Fruit fly (Drosophila melanogaster) whole organism, prepupa: ENCODE results near the gene CG10195.

Experiments used
- Blimp-1 ChIP-seq: fragments of 200-800 bp; sonication (Bioruptor generic); optimal IDR thresholded peaks from 3 replicates; lab custom pipeline; 2017; ENCODE audit warnings: missing biosample characterization, missing genetic modification characterization, mild to moderate bottlenecking, moderate library complexity, missing genetic modification reagents
- CG11294 ChIP-seq: fragments of 200-800 bp; sonication (Bioruptor generic); IDR thresholded peaks from 2 replicates; pipeline ENCODE4 v1.3.6; 2022; ENCODE audit warnings: missing biosample characterization, missing genetic modification characterization
- CG11762 ChIP-seq: fragments of 200-800 bp; sonication (Bioruptor generic); optimal IDR thresholded peaks from 3 replicates; lab custom pipeline; 2016; ENCODE audit warnings: missing biosample characterization, missing genetic modification characterization; ENCODE audit not compliant: insufficient read depth
- CG15336 ChIP-seq: fragments of 200-800 bp; sonication (Bioruptor generic); IDR thresholded peaks from 2 replicates; pipeline ENCODE4 v1.3.6; 2022; ENCODE audit warnings: missing biosample characterization, missing genetic modification characterization
- CG1621 ChIP-seq: fragments of 200-800 bp; sonication (Bioruptor generic); optimal IDR thresholded peaks from 3 replicates; lab custom pipeline; 2018; ENCODE audit warnings: missing biosample characterization, mild to moderate bottlenecking, missing genetic modification characterization
- CG3032 ChIP-seq: fragments of 200-800 bp; optimal IDR thresholded peaks from 2 replicates; lab custom pipeline; 2019; ENCODE audit warnings: missing biosample characterization, mild to moderate bottlenecking, missing genetic modification characterization, moderate library complexity
- CG32006 ChIP-seq: fragments of 200-800 bp; sonication (Bioruptor generic); optimal IDR thresholded peaks from 3 replicates; lab custom pipeline; 2017; ENCODE audit warnings: missing biosample characterization, mild to moderate bottlenecking, missing genetic modification characterization
- CG3919 ChIP-seq: fragments of 200-800 bp; sonication (Bioruptor generic); optimal IDR thresholded peaks from 3 replicates; lab custom pipeline; 2016; ENCODE audit warnings: missing biosample characterization, missing genetic modification characterization
- CG4318 ChIP-seq: fragments of 200-800 bp; sonication (Bioruptor generic); optimal IDR thresholded peaks from 3 replicates; lab custom pipeline; 2017; ENCODE audit warnings: missing biosample characterization, mild to moderate bottlenecking, missing genetic modification characterization
- CG6163 ChIP-seq: fragments of 200-800 bp; sonication (Bioruptor generic); IDR thresholded peaks from 3 replicates; pipeline ENCODE4 v1.3.6; 2022; ENCODE audit warnings: missing biosample characterization, missing genetic modification characterization
- CG6276 ChIP-seq: fragments of 200-800 bp; sonication (Bioruptor generic); optimal IDR thresholded peaks from 2 replicates; lab custom pipeline; 2017; ENCODE audit warnings: missing biosample characterization, mild to moderate bottlenecking, missing genetic modification characterization
- CG6808 ChIP-seq: fragments of 200-800 bp; sonication (Bioruptor generic); optimal IDR thresholded peaks from 3 replicates; lab custom pipeline; 2017; ENCODE audit warnings: missing biosample characterization, missing genetic modification characterization, mild to moderate bottlenecking, moderate library complexity, missing genetic modification reagents
- CG7368 ChIP-seq: fragments of 200-800 bp; sonication (Bioruptor generic); optimal IDR thresholded peaks from 3 replicates; lab custom pipeline; 2016; ENCODE audit warnings: missing biosample characterization, missing genetic modification characterization
- CG8632 ChIP-seq: fragments of 200-800 bp; sonication (Bioruptor generic); optimal IDR thresholded peaks from 3 replicates; lab custom pipeline; 2016; ENCODE audit warnings: missing biosample characterization, missing genetic modification characterization
- Eip75B ChIP-seq: fragments of 200-800 bp; sonication (Bioruptor generic); optimal IDR thresholded peaks from 3 replicates; lab custom pipeline; 2016; ENCODE audit warnings: missing biosample characterization, missing genetic modification characterization
- Eip78C ChIP-seq: fragments of 200-800 bp; sonication (Bioruptor generic); peaks from one replicate; lab custom pipeline; 2016; ENCODE audit warnings: missing biosample characterization, missing genetic modification characterization
- Eip93F ChIP-seq: fragments of 200-800 bp; sonication (Bioruptor generic); optimal IDR thresholded peaks from 2 replicates; lab custom pipeline; 2016; ENCODE audit warnings: missing biosample characterization, mild to moderate bottlenecking, missing genetic modification characterization
- Ets96B ChIP-seq: fragments of 200-800 bp; optimal IDR thresholded peaks from 2 replicates; lab custom pipeline; 2019; ENCODE audit warnings: missing biosample characterization, mild to moderate bottlenecking, missing genetic modification characterization, moderate library complexity
- Gug ChIP-seq: fragments of 200-800 bp; sonication (Bioruptor generic); IDR thresholded peaks from 2 replicates; pipeline ENCODE4 v1.3.6; 2022; ENCODE audit warnings: missing biosample characterization, missing genetic modification characterization
- Hr38 ChIP-seq: sonication (Bioruptor generic); optimal IDR thresholded peaks from 2 replicates; lab custom pipeline; 2016; ENCODE audit warnings: missing biosample characterization, missing genetic modification characterization
- Lpt ChIP-seq: fragments of 200-800 bp; sonication (Bioruptor generic); optimal IDR thresholded peaks from 3 replicates; lab custom pipeline; 2016; ENCODE audit warnings: missing biosample characterization, missing genetic modification characterization
- Met ChIP-seq: fragments of 200-800 bp; sonication (Bioruptor generic); optimal IDR thresholded peaks from 3 replicates; lab custom pipeline; 2016; ENCODE audit warnings: missing biosample characterization, missing genetic modification characterization
- OdsH ChIP-seq: fragments of 200-800 bp; sonication (Bioruptor generic); optimal IDR thresholded peaks from 3 replicates; lab custom pipeline; 2016; ENCODE audit warnings: missing biosample characterization, missing genetic modification characterization
- Smox ChIP-seq: fragments of 200-800 bp; sonication (Bioruptor generic); optimal IDR thresholded peaks from 3 replicates; lab custom pipeline; 2016; ENCODE audit warnings: missing biosample characterization, missing genetic modification characterization
- acj6 ChIP-seq: fragments of 200-800 bp; sonication (Bioruptor generic); optimal IDR thresholded peaks from 3 replicates; lab custom pipeline; 2016; ENCODE audit warnings: missing biosample characterization, missing genetic modification characterization
- cyc ChIP-seq: fragments of 200-800 bp; sonication (Bioruptor generic); optimal IDR thresholded peaks from 3 replicates; lab custom pipeline; 2016; ENCODE audit warnings: missing biosample characterization, missing genetic modification characterization
- dsx ChIP-seq: fragments of 200-800 bp; optimal IDR thresholded peaks from 3 replicates; lab custom pipeline; 2019; ENCODE audit warnings: missing biosample characterization, mild to moderate bottlenecking, missing genetic modification characterization, moderate library complexity; ENCODE audit not compliant: poor library complexity, severe bottlenecking
- eg ChIP-seq: fragments of 200-800 bp; sonication (Bioruptor generic); IDR thresholded peaks from 3 replicates; pipeline ENCODE4 v1.3.6; 2022; ENCODE audit warnings: missing biosample characterization, missing genetic modification characterization
- esn ChIP-seq: fragments of 200-800 bp; sonication (Bioruptor generic); optimal IDR thresholded peaks from 2 replicates; lab custom pipeline; 2016; ENCODE audit warnings: missing biosample characterization, mild to moderate bottlenecking, missing genetic modification characterization, moderate library complexity
- fd59A ChIP-seq: fragments of 200-800 bp; sonication (Bioruptor generic); optimal IDR thresholded peaks from 2 replicates; lab custom pipeline; 2017; ENCODE audit warnings: missing biosample characterization, mild to moderate bottlenecking, missing genetic modification characterization, missing genetic modification reagents
- fkh ChIP-seq: fragments of 200-800 bp; sonication (Bioruptor generic); optimal IDR thresholded peaks from 3 replicates; lab custom pipeline; 2017; ENCODE audit warnings: missing biosample characterization, mild to moderate bottlenecking, missing genetic modification characterization, moderate library complexity
- lz ChIP-seq: fragments of 200-800 bp; sonication (Bioruptor generic); optimal IDR thresholded peaks from 3 replicates; lab custom pipeline; 2016; ENCODE audit warnings: missing biosample characterization, missing genetic modification characterization
- pdm3 ChIP-seq: fragments of 200-800 bp; sonication (Bioruptor generic); optimal IDR thresholded peaks from 3 replicates; lab custom pipeline; 2016; ENCODE audit warnings: missing biosample characterization, missing genetic modification characterization
- salr ChIP-seq, 2 experiments: fragments of 200-800 bp; sonication (Bioruptor generic); optimal IDR thresholded peaks; 3 replicates each; lab custom pipeline; 2016 to 2018; ENCODE audit warnings: missing biosample characterization in 2 of 2, missing genetic modification characterization in 2 of 2, mild to moderate bottlenecking in 1 of 2
- ss ChIP-seq, 2 experiments: fragments of 200-800 bp; sonication (Bioruptor generic); optimal IDR thresholded peaks; 2 replicates in 1 of 2; 3 replicates in 1 of 2; lab custom pipeline; 2017 to 2018; ENCODE audit warnings: mild to moderate bottlenecking in 2 of 2, missing biosample characterization in 2 of 2, missing genetic modification characterization in 2 of 2, moderate library complexity in 1 of 2
- vri ChIP-seq: fragments of 200-800 bp; sonication (Bioruptor generic); optimal IDR thresholded peaks from 3 replicates; lab custom pipeline; 2016; ENCODE audit warnings: missing biosample characterization, mild to moderate bottlenecking, missing genetic modification characterization

CG10195 gene

DNA sequence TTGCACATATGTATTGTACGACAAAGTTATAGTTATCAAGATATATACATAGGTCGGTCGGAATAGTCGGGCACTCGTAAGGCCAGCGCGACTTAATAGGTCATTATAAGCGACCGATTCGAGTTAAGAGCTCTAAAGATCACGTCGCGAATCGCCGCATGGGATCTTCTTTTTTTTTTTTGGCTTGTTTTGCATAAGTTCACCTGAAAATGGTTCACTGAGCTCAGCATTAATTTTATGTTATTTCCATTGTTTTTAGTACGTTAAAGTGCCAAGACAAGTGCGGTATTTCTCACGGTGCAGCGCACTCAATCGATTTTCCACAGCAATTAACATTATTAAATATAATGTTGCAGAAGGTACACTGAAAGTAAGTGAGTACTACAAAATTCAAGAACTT is 43.2 kb downstream of the CG10195 start (continued):
- TF ChIP-seq CG11294 (GFP tag; lab: Robert Waterston, UW) (peak; percentile 16; the same call in 1 of the 2 replicates), CG6276 (GFP tag; lab: Kevin White, UChicago) (no peak), fd59A (no peak), cyc (no peak), salr (GFP tag; optimal IDR thresholded peaks at IDR 0.05; lab: Kevin White, UChicago) (no peak), Smox (GFP tag; lab: Kevin White, UChicago) (no peak), Hr38 (no peak), Blimp-1 (GFP tag; lab: Kevin White, UChicago) (no peak), pdm3 (GFP tag; lab: Kevin White, UChicago) (no peak), CG7368 (GFP tag; lab: Kevin White, UChicago) (no peak), CG32006 (GFP tag; lab: Kevin White, UChicago) (no peak), CG11762 (GFP tag; lab: Kevin White, UChicago) (no peak), Gug (GFP tag; lab: Robert Waterston, UW) (peak; percentile 44; the same call in 1 of the 2 replicates), acj6 (GFP tag; lab: Kevin White, UChicago) (no peak), CG8632 (GFP tag; lab: Kevin White, UChicago) (no peak), Eip93F (GFP tag; lab: Kevin White, UChicago) (no peak), lz (no peak)

DNA sequence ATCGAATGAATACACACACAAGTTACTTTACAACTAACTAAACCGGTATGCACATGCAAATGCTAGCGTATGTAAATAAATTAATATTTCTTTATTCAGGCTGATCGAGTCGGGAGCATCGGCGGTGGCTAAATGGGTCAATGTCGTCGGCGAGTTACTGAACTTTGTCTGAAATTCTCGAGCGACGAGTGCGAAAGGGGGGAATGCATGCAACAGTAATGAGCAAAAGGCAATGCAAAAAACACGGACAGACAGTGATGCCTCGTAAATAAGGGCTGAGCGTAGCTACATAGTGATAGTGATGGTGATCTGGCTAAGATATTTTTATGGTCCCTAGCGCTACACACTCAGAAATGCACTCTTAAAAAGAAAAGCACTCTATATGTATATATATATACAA is 43.8 kb downstream of the CG10195 start:
- no peak for TF ChIP-seq OdsH (GFP tag; lab: Kevin White, UChicago)
- TF ChIP-seq pdm3 (GFP tag; lab: Kevin White, UChicago), result peak; percentile 54
- TF ChIP-seq CG6163 (GFP tag; lab: Robert Waterston, UW), result peak; percentile 91
- TF ChIP-seq CG3919 (GFP tag; lab: Kevin White, UChicago), result peak; percentile 6
- no peak for TF ChIP-seq CG7368 (GFP tag; lab: Kevin White, UChicago)
- TF ChIP-seq Lpt (GFP tag; lab: Kevin White, UChicago), result no peak
- peak; percentile 7 for TF ChIP-seq acj6 (GFP tag; lab: Kevin White, UChicago)
- peak; percentile 78 for TF ChIP-seq Eip75B (GFP tag; lab: Kevin White, UChicago)
- peak; percentile 49 for TF ChIP-seq dsx (GFP tag; lab: Kevin White, UChicago)
- TF ChIP-seq salr (GFP tag; optimal IDR thresholded peaks at IDR 0.05; lab: Kevin White, UChicago), result no peak
- TF ChIP-seq vri (GFP tag; lab: Kevin White, UChicago), result peak; percentile 16
- TF ChIP-seq CG11762 (GFP tag; lab: Kevin White, UChicago), result no peak
- peak; percentile 31 for TF ChIP-seq CG6808 (GFP tag; lab: Kevin White, UChicago)
- TF ChIP-seq Ets96B, result peak; percentile 9
- no peak for TF ChIP-seq Met (GFP tag; lab: Kevin White, UChicago)
- no peak for TF ChIP-seq lz
- peak; percentile 28 for TF ChIP-seq CG1621
- peak; percentile 30 for TF ChIP-seq CG8632 (GFP tag; lab: Kevin White, UChicago)
- TF ChIP-seq fd59A, result no peak
- TF ChIP-seq fkh (GFP tag; lab: Kevin White, UChicago), result no peak
- 0 out of 3 replicates have a peak, but pooled peaks have one; percentile 34 for TF ChIP-seq eg (GFP tag; lab: Robert Waterston, UW)
- peak; percentile 18 for TF ChIP-seq CG3032
- TF ChIP-seq Eip78C (GFP tag; lab: Kevin White, UChicago), result no peak
- TF ChIP-seq CG15336, result peak; percentile 25; the same call in 1 of the 2 replicates
- no peak for TF ChIP-seq CG4318 (GFP tag; lab: Kevin White, UChicago)
- TF ChIP-seq ss (GFP tag; optimal IDR thresholded peaks at IDR 0.05; lab: Kevin White, UChicago), result peak; percentile 14 to 58

DNA sequence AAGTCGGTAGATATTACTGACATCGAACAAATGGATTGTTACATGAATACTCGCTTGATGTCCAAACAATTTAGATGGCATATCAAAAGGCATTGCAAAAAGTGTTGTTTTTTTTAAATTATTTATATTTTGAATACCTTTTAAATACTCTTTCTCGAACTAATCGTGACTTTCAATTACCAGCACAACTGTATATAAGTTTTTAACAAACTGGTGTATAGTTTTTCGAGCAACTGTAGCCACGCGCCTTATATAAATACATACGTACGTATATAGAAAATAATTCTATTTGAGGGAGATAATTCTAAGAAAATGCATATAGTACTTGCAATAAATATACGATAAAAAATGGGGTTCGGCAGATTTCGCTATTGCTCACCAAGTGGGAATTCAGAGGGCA is 44.2 kb downstream of the CG10195 start:
- TF ChIP-seq Eip78C (GFP tag; lab: Kevin White, UChicago) (peak; percentile 43), esn (no peak)
